Fruit fly (Drosophila melanogaster): ENCODE measurements around the gene Ufsp2.

Ufsp2 gene

DNA sequence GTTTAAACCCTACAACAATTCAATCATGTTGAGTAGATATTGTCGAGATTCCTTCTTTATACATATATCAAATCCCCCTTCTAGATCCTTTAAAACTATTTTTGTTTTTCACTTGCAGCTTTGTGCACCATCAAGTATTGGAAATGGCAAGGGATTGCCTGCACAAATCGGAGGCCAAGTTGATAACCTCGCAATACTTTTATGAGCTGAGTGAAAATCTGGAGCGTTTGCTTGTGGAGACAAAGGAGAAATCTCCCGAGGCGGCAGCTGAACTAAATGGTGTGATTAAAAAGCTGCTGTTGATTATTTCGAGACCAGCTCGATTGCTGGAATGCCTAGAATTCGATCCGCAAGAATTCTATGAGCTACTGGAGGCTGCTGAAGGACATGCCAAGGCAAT lies 5.8 kb upstream of the Ufsp2 start:
- TF ChIP-seq Mnt (GFP tag; optimal IDR thresholded peaks at IDR 0.05) (no peak), cnc (optimal IDR thresholded peaks at IDR 0.05) (no peak), toe (GFP tag; optimal IDR thresholded peaks at IDR 0.05) (no peak), CG5204 (GFP tag; optimal IDR thresholded peaks at IDR 0.05) (no peak), cic (GFP tag; optimal IDR thresholded peaks at IDR 0.05) (no peak), CG7101 (tag; optimal IDR thresholded peaks at IDR 0.05) (no peak), CG11617 (GFP tag; optimal IDR thresholded peaks at IDR 0.05) (no peak), Clk (GFP tag; optimal IDR thresholded peaks at IDR 0.05) (no peak), ovo (GFP tag; optimal IDR thresholded peaks at IDR 0.05) (no peak), CG12768 (GFP tag; optimal IDR thresholded peaks at IDR 0.05) (no peak), CG7045 (GFP tag; optimal IDR thresholded peaks at IDR 0.05) (no peak)

dm6 chr3L:15580487-15580886 lies 4.1 kb downstream of the Ufsp2 start, which contains the start of the genes mrn and CG12301:
Gene mrn (minus strand): TSS chr3L:15580537.
Gene CG12301 (plus strand): TSS chr3L:15580800.
- TF ChIP-seq bab1 (GFP tag; optimal IDR thresholded peaks at IDR 0.05) (peak; percentile 91), CG1620 (GFP tag; optimal IDR thresholded peaks at IDR 0.05) (peak; percentile 88), cnc (optimal IDR thresholded peaks at IDR 0.05) (no peak), CG12768 (GFP tag; optimal IDR thresholded peaks at IDR 0.05) (peak; percentile 82), toe (GFP tag; optimal IDR thresholded peaks at IDR 0.05) (no peak), CG7101 (tag; optimal IDR thresholded peaks at IDR 0.05) (peak; percentile 80), CG14711 (tag; optimal IDR thresholded peaks at IDR 0.05) (peak; percentile 92), Crg-1 (GFP tag; optimal IDR thresholded peaks at IDR 0.05) (peak; percentile 67), kay (GFP tag; ENCODE audit: borderline replicate concordance) (no peak), Hr96 (GFP tag; optimal IDR thresholded peaks at IDR 0.05) (no peak), Mnt (GFP tag; optimal IDR thresholded peaks at IDR 0.05) (peak; percentile 100), tj (GFP tag; optimal IDR thresholded peaks at IDR 0.05) (peak; percentile 75), ovo (GFP tag; optimal IDR thresholded peaks at IDR 0.05) (no peak), pad (GFP tag; optimal IDR thresholded peaks at IDR 0.05) (peak; percentile 69), CG11617 (GFP tag; optimal IDR thresholded peaks at IDR 0.05) (peak; percentile 80), Clk (GFP tag; optimal IDR thresholded peaks at IDR 0.05) (peak; percentile 78), cic (GFP tag; optimal IDR thresholded peaks at IDR 0.05) (peak; percentile 42), CG5204 (GFP tag; optimal IDR thresholded peaks at IDR 0.05) (no peak), CG33017 (tag; optimal IDR thresholded peaks at IDR 0.05) (peak; percentile 62), CG7045 (GFP tag; optimal IDR thresholded peaks at IDR 0.05) (peak; percentile 72)

- peak; percentile 37 for TF ChIP-seq bab1 (GFP tag; optimal IDR thresholded peaks at IDR 0.05)
- no peak for TF ChIP-seq Clk (GFP tag; optimal IDR thresholded peaks at IDR 0.05)
- no peak for TF ChIP-seq tj (GFP tag; optimal IDR thresholded peaks at IDR 0.05)
- TF ChIP-seq CG33017 (tag; optimal IDR thresholded peaks at IDR 0.05): no peak
- TF ChIP-seq Mnt (GFP tag; optimal IDR thresholded peaks at IDR 0.05): peak; percentile 1
Observed at dm6 chr3L:15583504-15583903, 7.1 kb downstream of the Ufsp2 start, which contains the start of gene AIMP2. Gene AIMP2 (plus strand): TSS chr3L:15583638.

- TF ChIP-seq CG5204 (GFP tag; optimal IDR thresholded peaks at IDR 0.05) (no peak), CG1620 (GFP tag; optimal IDR thresholded peaks at IDR 0.05) (peak; percentile 72), Mnt (GFP tag; optimal IDR thresholded peaks at IDR 0.05) (peak; percentile 68), toe (GFP tag; optimal IDR thresholded peaks at IDR 0.05) (peak; percentile 82), cnc (optimal IDR thresholded peaks at IDR 0.05) (no peak), ovo (GFP tag; optimal IDR thresholded peaks at IDR 0.05) (no peak), CG7101 (tag; optimal IDR thresholded peaks at IDR 0.05) (peak; percentile 41), bab1 (GFP tag; optimal IDR thresholded peaks at IDR 0.05) (peak; percentile 53), CG14711 (tag; optimal IDR thresholded peaks at IDR 0.05) (peak; percentile 43), CG12768 (GFP tag; optimal IDR thresholded peaks at IDR 0.05) (peak; percentile 5), cic (GFP tag; optimal IDR thresholded peaks at IDR 0.05) (peak; percentile 61), tj (GFP tag; optimal IDR thresholded peaks at IDR 0.05) (peak; percentile 35), Crg-1 (GFP tag; optimal IDR thresholded peaks at IDR 0.05) (peak; percentile 41), CG11617 (GFP tag; optimal IDR thresholded peaks at IDR 0.05) (peak; percentile 17)
Observed at dm6 chr3L:15587445-15588381, 11.3 kb downstream of the Ufsp2 start, which contains the start of gene CG7656. Gene CG7656 (minus strand): TSS chr3L:15588175.

dm6 chr3L:15588514-15589138 lies 12.3 kb downstream of the Ufsp2 start, which contains the start of gene RhoGAP71E:
Gene RhoGAP71E (plus strand): TSS chr3L:15588860.
- TF ChIP-seq CG12768 (GFP tag; optimal IDR thresholded peaks at IDR 0.05) (peak; percentile 41), CG14711 (tag; optimal IDR thresholded peaks at IDR 0.05) (peak; percentile 31), CG33017 (tag; optimal IDR thresholded peaks at IDR 0.05) (peak; percentile 54), CG1620 (GFP tag; optimal IDR thresholded peaks at IDR 0.05) (peak; percentile 41), cnc (optimal IDR thresholded peaks at IDR 0.05) (no peak), pad (GFP tag; optimal IDR thresholded peaks at IDR 0.05) (peak; percentile 2), ovo (GFP tag; optimal IDR thresholded peaks at IDR 0.05) (no peak), CG7101 (tag; optimal IDR thresholded peaks at IDR 0.05) (peak; percentile 61), CG7045 (GFP tag; optimal IDR thresholded peaks at IDR 0.05) (no peak), Clk (GFP tag; optimal IDR thresholded peaks at IDR 0.05) (peak; percentile 16), toe (GFP tag; optimal IDR thresholded peaks at IDR 0.05) (peak; percentile 18), CG11617 (GFP tag; optimal IDR thresholded peaks at IDR 0.05) (no peak), tj (GFP tag; optimal IDR thresholded peaks at IDR 0.05) (no peak), Hr96 (GFP tag; optimal IDR thresholded peaks at IDR 0.05) (no peak), cic (GFP tag; optimal IDR thresholded peaks at IDR 0.05) (peak; percentile 1), Crg-1 (GFP tag; optimal IDR thresholded peaks at IDR 0.05) (peak; percentile 62), CG5204 (GFP tag; optimal IDR thresholded peaks at IDR 0.05) (no peak), Mnt (GFP tag; optimal IDR thresholded peaks at IDR 0.05) (peak; percentile 69), kay (GFP tag; ENCODE audit: borderline replicate concordance) (peak; percentile 80), bab1 (GFP tag; optimal IDR thresholded peaks at IDR 0.05) (peak; percentile 74)

All from whole organism, adult.